Worm (Caenorhabditis elegans) whole organism, L4/young adult: Measurements from ENCODE around the gene ceh-82.
"Not testable (repeated sequence)": the region's sequence is repeated elsewhere in the genome, so short reads cannot be mapped to it uniquely, and the experiment has no call there.

Experiments
- W03F9.2 ChIP-seq: fragments of 150-350 bp; optimal IDR thresholded peaks from 2 replicates; lab custom pipeline; 2014; ENCODE audit warnings: missing biosample characterization, missing genetic modification characterization
- dao-5 ChIP-seq: sonication (generic microtip); optimal IDR thresholded peaks from 2 replicates; lab custom pipeline; 2016; ENCODE audit warnings: missing genotype, missing genetic modification characterization, moderate library complexity, missing compliant biosample characterization
- him-1 ChIP-seq: sonication (generic microtip); optimal IDR thresholded peaks from 2 replicates; lab custom pipeline; 2016; ENCODE audit warnings: missing genotype, missing genetic modification reagents, missing genetic modification characterization, missing compliant biosample characterization

ceh-82 gene

ce11 chrII:1757033-1757432, 25.0 kb downstream of the ceh-82 start, which contains the start of gene F36H5.10:
F36H5.10 (plus strand) TSS chrII:1757333.
- TF ChIP-seq dao-5, result no peak
- no peak for TF ChIP-seq him-1 (tag; lab: Kevin White, UChicago)
- no peak for TF ChIP-seq W03F9.2

ce11 chrII:1759602-1760001, 27.6 kb downstream of the ceh-82 start, which contains the start of gene F36H5.18:
F36H5.18 (plus strand) TSS chrII:1759902.
- TF ChIP-seq him-1 (tag; lab: Kevin White, UChicago) (no peak), W03F9.2 (no peak), dao-5 (no peak)

ce11 chrII:1761564-1761963, 29.5 kb downstream of the ceh-82 start, which contains the start of gene F36H5.4:
F36H5.4 (plus strand) TSS chrII:1761864.
- TF ChIP-seq dao-5 (no peak), W03F9.2 (no peak), him-1 (tag; lab: Kevin White, UChicago) (no peak)

- TF ChIP-seq W03F9.2 (no peak), him-1 (tag; lab: Kevin White, UChicago) (no peak)
These were observed 31.0 kb downstream of the ceh-82 start, which contains the start of gene math-28 for ce11 chrII:1763072-1763471. math-28 (plus strand) TSS chrII:1763372.

ce11 chrII:1766715-1767114, 34.7 kb downstream of the ceh-82 start:
- TF ChIP-seq dao-5 (no peak), W03F9.2 (no peak), him-1 (tag; lab: Kevin White, UChicago) (no peak)

- TF ChIP-seq dao-5; W03F9.2; him-1 (tag; lab: Kevin White, UChicago): not testable (repeated sequence)
These were observed 39.3 kb downstream of the ceh-82 start, which contains the start of gene math-26 for ce11 chrII:1771347-1771746. math-26 (plus strand) TSS chrII:1771647.

- TF ChIP-seq W03F9.2, result no peak
- no peak for TF ChIP-seq him-1 (tag; lab: Kevin White, UChicago)
- TF ChIP-seq dao-5, result no peak
These were observed 39.8 kb downstream of the ceh-82 start, which contains the start of gene math-3 for ce11 chrII:1771785-1772184. math-3 (plus strand) TSS chrII:1772085.

- not testable (repeated sequence) for TF ChIP-seq him-1 (tag; lab: Kevin White, UChicago); W03F9.2; dao-5
These were observed 43.2 kb downstream of the ceh-82 start, which contains the start of gene F36H5.14 for ce11 chrII:1775234-1775633. F36H5.14 (plus strand) TSS chrII:1775534.

ce11 chrII:1782474-1782873, 50.4 kb downstream of the ceh-82 start, which contains the start of gene math-4:
math-4 (minus strand) TSS chrII:1782574.
- TF ChIP-seq him-1 (tag; lab: Kevin White, UChicago) (no peak), dao-5 (no peak), W03F9.2 (no peak)
